Worm (Caenorhabditis elegans) whole organism, L3 larva: ENCODE measurements around the gene xbx-3.

Experiments used
- R02D3.7 ChIP-seq: fragments of 150-350 bp; optimal IDR thresholded peaks from 2 replicates; lab custom pipeline; 2014; ENCODE audit warnings: missing biosample characterization, missing genetic modification characterization
- ZK546.5 ChIP-seq: sonication (generic microtip); optimal IDR thresholded peaks from 2 replicates; lab custom pipeline; 2017; ENCODE audit warnings: missing biosample characterization, missing genetic modification characterization
- aly-2 ChIP-seq: fragments of 150-350 bp; optimal IDR thresholded peaks from 2 replicates; lab custom pipeline; 2014; ENCODE audit warnings: missing biosample characterization, missing genetic modification characterization
- ama-1 ChIP-seq: fragments of 150-350 bp; optimal IDR thresholded peaks from 2 replicates; lab custom pipeline; 2018
- ceh-16 ChIP-seq: sonication (generic microtip); optimal IDR thresholded peaks from 2 replicates; lab custom pipeline; 2017; ENCODE audit warnings: missing biosample characterization, missing genetic modification characterization
- ceh-82 ChIP-seq: fragments of 150-350 bp; optimal IDR thresholded peaks from 2 replicates; lab custom pipeline; 2014; ENCODE audit warnings: missing biosample characterization, missing genetic modification characterization
- ceh-9 ChIP-seq: sonication (generic microtip); optimal IDR thresholded peaks from 2 replicates; lab custom pipeline; 2018; ENCODE audit warnings: missing biosample characterization, missing genetic modification characterization
- daf-12 ChIP-seq: fragments of 150-350 bp; optimal IDR thresholded peaks from 2 replicates; lab custom pipeline; 2014; ENCODE audit warnings: missing biosample characterization, missing genetic modification reagents, missing genetic modification characterization
- egl-27 ChIP-seq: sonication (generic microtip); optimal IDR thresholded peaks from 4 replicates; lab custom pipeline; 2017; ENCODE audit warnings: missing biosample characterization, missing genetic modification reagents, missing genetic modification characterization
- egl-5 ChIP-seq: fragments of 150-350 bp; optimal IDR thresholded peaks from 2 replicates; lab custom pipeline; 2017; ENCODE audit warnings: missing biosample characterization, missing genetic modification reagents, missing genetic modification characterization, inconsistent platforms
- elt-2 ChIP-seq: sonication (generic microtip); optimal IDR thresholded peaks from 2 replicates; lab custom pipeline; 2016; ENCODE audit warnings: missing genetic modification reagents, mild to moderate bottlenecking, missing genetic modification characterization, missing compliant biosample characterization
- eor-1 ChIP-seq, 2 experiments: fragments of 150-350 bp; optimal IDR thresholded peaks; 2 replicates each; lab custom pipeline; 2014 to 2018; ENCODE audit warnings: missing biosample characterization in 2 of 2, missing genetic modification characterization in 2 of 2
- hmg-11 ChIP-seq: sonication (generic microtip); optimal IDR thresholded peaks from 2 replicates; lab custom pipeline; 2016; ENCODE audit warnings: missing genetic modification characterization, missing compliant biosample characterization
- jun-1 ChIP-seq: fragments of 150-350 bp; optimal IDR thresholded peaks from 2 replicates; lab custom pipeline; 2014; ENCODE audit warnings: missing biosample characterization, missing genetic modification reagents, missing genetic modification characterization
- lin-15B ChIP-seq: fragments of 150-350 bp; optimal IDR thresholded peaks from 2 replicates; lab custom pipeline; 2014; ENCODE audit warnings: missing biosample characterization, missing genetic modification characterization
- lin-39 ChIP-seq: fragments of 150-350 bp; optimal IDR thresholded peaks from 2 replicates; lab custom pipeline; 2018; ENCODE audit warnings: missing biosample characterization, missing genetic modification reagents, missing genetic modification characterization
- lsy-12 ChIP-seq: sonication (generic microtip); optimal IDR thresholded peaks from 2 replicates; lab custom pipeline; 2016; ENCODE audit warnings: mild to moderate bottlenecking, missing genetic modification characterization, missing compliant biosample characterization
- mdl-1 ChIP-seq: fragments of 150-350 bp; optimal IDR thresholded peaks from 2 replicates; lab custom pipeline; 2014; ENCODE audit warnings: missing biosample characterization, missing genetic modification characterization
- mml-1 ChIP-seq: fragments of 150-350 bp; sonication (generic microtip); optimal IDR thresholded peaks from 3 replicates; lab custom pipeline; 2014; ENCODE audit warnings: missing biosample characterization, missing genetic modification characterization
- nfya-1 ChIP-seq: sonication (generic microtip); optimal IDR thresholded peaks from 2 replicates; lab custom pipeline; 2017; ENCODE audit warnings: missing genetic modification characterization, mild to moderate bottlenecking, missing compliant biosample characterization, antibody characterized with exemption, moderate library complexity; ENCODE audit not compliant: insufficient read depth
- nhr-12 ChIP-seq: fragments of 150-350 bp; optimal IDR thresholded peaks from 2 replicates; lab custom pipeline; 2014; ENCODE audit warnings: missing biosample characterization, missing genetic modification characterization
- nhr-23 ChIP-seq: fragments of 150-350 bp; optimal IDR thresholded peaks from 2 replicates; lab custom pipeline; 2014; ENCODE audit warnings: missing biosample characterization, missing genetic modification reagents, missing genetic modification characterization
- nhr-237 ChIP-seq: fragments of 150-350 bp; optimal IDR thresholded peaks from 2 replicates; lab custom pipeline; 2014; ENCODE audit warnings: missing biosample characterization, missing genetic modification characterization
- nhr-25 ChIP-seq: sonication (generic microtip); optimal IDR thresholded peaks from 2 replicates; lab custom pipeline; 2017; ENCODE audit warnings: missing biosample characterization, missing genetic modification characterization
- nhr-28 ChIP-seq: fragments of 150-350 bp; optimal IDR thresholded peaks from 2 replicates; lab custom pipeline; 2014; ENCODE audit warnings: missing biosample characterization, missing genetic modification characterization
- nhr-43 ChIP-seq: sonication (generic microtip); optimal IDR thresholded peaks from 2 replicates; lab custom pipeline; 2016; ENCODE audit warnings: mild to moderate bottlenecking, missing genetic modification characterization, missing compliant biosample characterization; ENCODE audit not compliant: poor library complexity, severe bottlenecking
- nhr-67 ChIP-seq: fragments of 150-350 bp; optimal IDR thresholded peaks from 2 replicates; lab custom pipeline; 2014; ENCODE audit warnings: missing biosample characterization, missing genetic modification characterization
- nhr-76 ChIP-seq: fragments of 150-350 bp; sonication (generic microtip); optimal IDR thresholded peaks from 5 replicates; lab custom pipeline; 2014; ENCODE audit warnings: missing biosample characterization, missing genetic modification characterization
- nhr-77 ChIP-seq: fragments of 150-350 bp; optimal IDR thresholded peaks from 2 replicates; lab custom pipeline; 2014; ENCODE audit warnings: missing biosample characterization, missing genetic modification characterization
- pha-4 ChIP-seq: fragments of 150-350 bp; optimal IDR thresholded peaks from 2 replicates; lab custom pipeline; 2014; ENCODE audit warnings: missing biosample characterization, missing genetic modification reagents, missing genetic modification characterization
- skn-1 ChIP-seq: fragments of 150-350 bp; optimal IDR thresholded peaks from 2 replicates; lab custom pipeline; 2014; ENCODE audit warnings: missing biosample characterization, missing genetic modification characterization
- snpc-4 ChIP-seq: fragments of 150-350 bp; optimal IDR thresholded peaks from 2 replicates; lab custom pipeline; 2014; ENCODE audit warnings: missing biosample characterization, missing genetic modification characterization
- tbx-2 ChIP-seq: sonication (generic microtip); optimal IDR thresholded peaks from 2 replicates; lab custom pipeline; 2016; ENCODE audit warnings: mild to moderate bottlenecking, missing genetic modification characterization, missing compliant biosample characterization
- unc-62 ChIP-seq: fragments of 150-350 bp; sonication (generic microtip); optimal IDR thresholded peaks from 4 replicates; lab custom pipeline; 2014; ENCODE audit warnings: missing biosample characterization, missing genetic modification reagents, missing genetic modification characterization
- zag-1 ChIP-seq: fragments of 150-350 bp; optimal IDR thresholded peaks from 2 replicates; lab custom pipeline; 2014; ENCODE audit warnings: missing biosample characterization, missing genetic modification characterization
- ztf-11 ChIP-seq: fragments of 150-350 bp; optimal IDR thresholded peaks from 2 replicates; lab custom pipeline; 2014; ENCODE audit warnings: missing biosample characterization, missing genetic modification characterization
- ztf-4 ChIP-seq: fragments of 150-350 bp; optimal IDR thresholded peaks from 2 replicates; lab custom pipeline; 2014; ENCODE audit warnings: missing biosample characterization, missing genetic modification characterization

The xbx-3 gene

DNA sequence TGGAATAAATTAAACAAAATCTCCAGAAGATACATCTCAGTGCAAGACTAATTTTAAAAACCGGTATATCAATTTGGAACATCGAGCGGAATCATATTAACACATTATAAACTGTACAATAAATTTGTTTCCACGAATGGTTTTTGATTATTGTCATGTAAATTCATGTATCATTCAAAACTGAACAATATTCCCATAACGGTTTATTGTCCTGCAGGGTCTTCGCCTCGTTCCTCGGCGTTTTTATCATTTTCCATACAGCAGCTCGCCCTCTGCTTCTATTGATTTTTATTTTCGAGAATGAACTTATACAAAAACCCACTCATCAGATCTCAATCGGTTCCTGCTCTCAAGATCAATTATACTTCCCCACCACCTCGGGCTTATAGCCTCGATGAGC, 23.3 kb downstream of the xbx-3 start, which contains the start of gene T16G12.8:
Gene T16G12.8, plus strand, starts transcription at position 301 of the 400 bp plus-strand sequence.
- no peak for TF ChIP-seq snpc-4
- no peak for TF ChIP-seq tbx-2 (tag; lab: Kevin White, UChicago)
- no peak for TF ChIP-seq aly-2 (tag; lab: Kevin White, UChicago)
- TF ChIP-seq jun-1, result no peak
- no peak for TF ChIP-seq egl-5 (tag; lab: Kevin White, UChicago)
- no peak for TF ChIP-seq egl-27
- TF ChIP-seq nhr-76 (tag; lab: Kevin White, UChicago), result no peak
- no peak for TF ChIP-seq nhr-28 (tag; lab: Kevin White, UChicago)
- TF ChIP-seq nhr-12 (tag; lab: Kevin White, UChicago), result no peak
- TF ChIP-seq elt-2, result no peak
- TF ChIP-seq ama-1, result no peak
- no peak for TF ChIP-seq nhr-43 (tag; lab: Kevin White, UChicago)

- TF ChIP-seq zag-1 (tag; lab: Kevin White, UChicago) (no peak), lin-39 (tag; lab: Kevin White, UChicago) (no peak), elt-2 (no peak), nhr-67 (tag; lab: Kevin White, UChicago) (no peak), ZK546.5 (no peak), ceh-16 (tag; lab: Kevin White, UChicago) (no peak), eor-1 (tag; optimal IDR thresholded peaks at IDR 0.05; lab: Kevin White, UChicago) (no peak), pha-4 (no peak)
Measured at ce11 chrIII:10060573-10060972, 24.8 kb downstream of the xbx-3 start, which contains the start of gene T16G12.13. Gene T16G12.13, plus strand, starts transcription at chrIII:10060865.

ce11 chrIII:10064140-10064539, 28.4 kb downstream of the xbx-3 start, which contains the start of gene ekl-6:
Gene ekl-6, plus strand, starts transcription at chrIII:10064404.
- TF ChIP-seq hmg-11 (peak; percentile 65), nhr-12 (tag; lab: Kevin White, UChicago) (no peak), mml-1 (tag; lab: Kevin White, UChicago) (no peak), nhr-43 (tag; lab: Kevin White, UChicago) (peak; percentile 79), R02D3.7 (tag; lab: Kevin White, UChicago) (no peak), ztf-11 (no peak), snpc-4 (peak; percentile 12), lin-15B (peak; percentile 48), lsy-12 (tag; lab: Kevin White, UChicago) (peak; percentile 22)

- no peak for TF ChIP-seq lin-15B
- TF ChIP-seq, all 47 proteins: peak for 0
Measured at ce11 chrIII:10069278-10069677, 33.5 kb downstream of the xbx-3 start, which contains the start of gene T16G12.6. Gene T16G12.6, plus strand, starts transcription at chrIII:10069578.

DNA sequence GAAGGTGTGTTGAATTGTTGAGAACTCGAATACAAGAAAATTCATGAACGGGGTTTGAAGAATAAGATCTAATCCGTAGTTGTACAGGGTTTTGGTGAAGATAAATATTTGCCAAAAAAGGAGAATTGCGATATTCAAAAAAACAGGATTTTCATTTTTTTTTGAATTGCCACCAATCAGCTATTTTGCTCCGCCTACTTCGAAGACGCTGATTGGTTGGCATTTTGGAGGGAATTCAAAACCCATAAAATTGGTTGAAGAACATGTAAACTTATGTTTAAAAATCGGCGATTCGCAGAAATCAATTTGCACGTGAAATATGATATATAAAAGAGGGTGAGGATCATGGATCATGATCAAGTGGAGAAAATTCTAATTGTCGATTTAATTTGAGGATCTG, 40.3 kb downstream of the xbx-3 start:
- TF ChIP-seq nfya-1 (tag; lab: Kevin White, UChicago) (peak; percentile 92), mml-1 (tag; lab: Kevin White, UChicago) (no peak)

- no peak for TF ChIP-seq zag-1 (tag; lab: Kevin White, UChicago)
- no peak for TF ChIP-seq skn-1 (tag; lab: Kevin White, UChicago)
- no peak for TF ChIP-seq nhr-25 (tag; lab: Kevin White, UChicago)
- no peak for TF ChIP-seq mdl-1 (tag; lab: Kevin White, UChicago)
- no peak for TF ChIP-seq ceh-82 (tag; lab: Kevin White, UChicago)
- TF ChIP-seq jun-1, result no peak
Measured at ce11 chrIII:10078151-10078550, 42.4 kb downstream of the xbx-3 start, which contains the start of gene T16G12.9. Gene T16G12.9, minus strand, starts transcription at chrIII:10078251.

DNA sequence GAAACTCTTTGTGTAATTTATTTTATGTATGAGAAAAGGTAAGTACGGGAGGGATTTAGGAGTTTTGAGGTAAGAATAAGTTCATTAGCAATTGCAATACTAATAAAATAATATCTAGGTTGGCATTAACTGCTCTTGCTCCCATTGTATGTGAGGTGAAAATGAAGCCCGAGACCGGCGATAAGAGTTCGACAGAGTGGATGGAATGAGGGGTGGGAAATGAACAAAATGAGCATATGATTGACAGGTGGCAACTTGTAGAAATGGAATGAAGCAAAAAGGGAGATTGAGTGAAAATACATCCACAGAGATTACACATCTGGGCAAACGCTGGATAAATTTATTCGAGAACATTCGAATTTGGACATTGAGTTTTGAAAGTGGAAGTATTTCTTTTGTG, 43.0 kb downstream of the xbx-3 start:
- TF ChIP-seq ZK546.5 (no peak), ztf-4 (tag; lab: Kevin White, UChicago) (no peak), ceh-9 (tag; lab: Kevin White, UChicago) (no peak), nhr-23 (tag; lab: Kevin White, UChicago) (no peak), nfya-1 (tag; lab: Kevin White, UChicago) (no peak), nhr-237 (tag; lab: Kevin White, UChicago) (no peak), hmg-11 (no peak), unc-62 (GFP tag; lab: Kevin White, UChicago) (no peak), ama-1 (no peak), nhr-43 (tag; lab: Kevin White, UChicago) (no peak), egl-5 (tag; lab: Kevin White, UChicago) (no peak), elt-2 (no peak), aly-2 (tag; lab: Kevin White, UChicago) (no peak), nhr-77 (no peak), nhr-28 (tag; lab: Kevin White, UChicago) (no peak), daf-12 (tag; lab: Kevin White, UChicago) (no peak)
